Worm (Caenorhabditis elegans) whole organism, L4 larva: ENCODE measurements around the gene F59B2.3.

Experiments used
- Y105C5A.15 ChIP-seq: fragments of 200-800 bp; sonication (Bioruptor generic); IDR thresholded peaks from 2 replicates; pipeline ENCODE4 v1.3.6; 2022; ENCODE audit warnings: missing genetic modification characterization, missing compliant biosample characterization
- ceh-28 ChIP-seq: fragments of 150-350 bp; optimal IDR thresholded peaks from 2 replicates; lab custom pipeline; 2014; ENCODE audit warnings: missing biosample characterization, missing genetic modification reagents, missing genetic modification characterization
- lim-7 ChIP-seq: fragments of 200-800 bp; sonication (Bioruptor generic); IDR thresholded peaks from 2 replicates; pipeline ENCODE4 v1.3.6; 2022; ENCODE audit warnings: missing genetic modification characterization, missing compliant biosample characterization
- lin-39 ChIP-seq: fragments of 150-350 bp; optimal IDR thresholded peaks from 2 replicates; lab custom pipeline; 2014; ENCODE audit warnings: missing biosample characterization, missing genetic modification reagents, missing genetic modification characterization
- nhr-28 ChIP-seq: fragments of 150-350 bp; optimal IDR thresholded peaks from 2 replicates; lab custom pipeline; 2014; ENCODE audit warnings: missing biosample characterization, missing genetic modification characterization
- spr-1 ChIP-seq: sonication (generic microtip); optimal IDR thresholded peaks from 2 replicates; lab custom pipeline; 2016; ENCODE audit warnings: mild to moderate bottlenecking, missing genetic modification characterization, missing compliant biosample characterization

- TF ChIP-seq ceh-28 (tag; lab: Kevin White, UChicago) (no peak), lim-7 (GFP tag; lab: Robert Waterston, UW) (no peak), spr-1 (tag; lab: Kevin White, UChicago) (no peak), nhr-28 (tag; lab: Kevin White, UChicago) (no peak), Y105C5A.15 (GFP tag; lab: Robert Waterston, UW) (no peak), lin-39 (no peak)
Measured at ce11 chrIII:8985461-8985860, 14.1 kb downstream of the F59B2.3 start.
